Fruit fly (Drosophila melanogaster) whole organism, embryonic: ENCODE measurements around the gene CG7556.

Experiments
- CG10321 ChIP-seq: fragments of 200-800 bp; sonication (Bioruptor generic); IDR thresholded peaks from 2 replicates; pipeline ENCODE4 v1.3.6; 2022; ENCODE audit warnings: missing biosample characterization, missing genetic modification characterization
- CG12071 ChIP-seq: fragments of 200-800 bp; sonication (Bioruptor generic); optimal IDR thresholded peaks from 3 replicates; lab custom pipeline; 2018; ENCODE audit warnings: missing biosample characterization, mild to moderate bottlenecking, missing genetic modification characterization
- CG15479 ChIP-seq: fragments of 200-800 bp; sonication (Bioruptor generic); optimal IDR thresholded peaks from 3 replicates; lab custom pipeline; 2019; ENCODE audit warnings: missing biosample characterization, mild to moderate bottlenecking, missing genetic modification characterization, moderate library complexity
- CG1832 ChIP-seq: fragments of 200-800 bp; sonication (Bioruptor generic); optimal IDR thresholded peaks from 2 replicates; lab custom pipeline; 2017; ENCODE audit warnings: missing biosample characterization, mild to moderate bottlenecking, missing genetic modification characterization, inconsistent platforms
- CG2120 ChIP-seq: fragments of 200-800 bp; sonication (Bioruptor generic); optimal IDR thresholded peaks from 3 replicates; lab custom pipeline; 2016; ENCODE audit warnings: missing biosample characterization, missing genetic modification characterization
- CG30020 ChIP-seq: fragments of 200-800 bp; optimal IDR thresholded peaks from 2 replicates; lab custom pipeline; 2019; ENCODE audit warnings: missing biosample characterization, mild to moderate bottlenecking, missing genetic modification characterization, moderate library complexity
- CG31224 ChIP-seq: fragments of 200-800 bp; sonication (Bioruptor generic); IDR thresholded peaks from 2 replicates; pipeline ENCODE4 v1.3.6; 2022; ENCODE audit warnings: missing biosample characterization, missing genetic modification characterization
- CG3163 ChIP-seq: fragments of 200-800 bp; sonication (Bioruptor generic); optimal IDR thresholded peaks from 3 replicates; lab custom pipeline; 2016; ENCODE audit warnings: missing biosample characterization, missing genetic modification characterization
- CG3847 ChIP-seq: fragments of 200-800 bp; sonication (Bioruptor generic); IDR thresholded peaks from 2 replicates; pipeline ENCODE4 v1.3.6; 2022; ENCODE audit warnings: missing biosample characterization, missing genetic modification characterization
- CG4424 ChIP-seq: fragments of 200-800 bp; sonication (Bioruptor generic); optimal IDR thresholded peaks from 3 replicates; lab custom pipeline; 2016; ENCODE audit warnings: missing biosample characterization, missing genetic modification characterization
- CG9797 ChIP-seq: fragments of 200-800 bp; sonication (Bioruptor generic); optimal IDR thresholded peaks from 3 replicates; lab custom pipeline; 2018; ENCODE audit warnings: missing biosample characterization, mild to moderate bottlenecking, missing genetic modification characterization
- D19A ChIP-seq: fragments of 200-800 bp; optimal IDR thresholded peaks from 3 replicates; lab custom pipeline; 2019; ENCODE audit warnings: missing biosample characterization, mild to moderate bottlenecking, missing genetic modification characterization, moderate library complexity
- Dp ChIP-seq: fragments of 200-800 bp; sonication (Bioruptor generic); optimal IDR thresholded peaks from 2 replicates; lab custom pipeline; 2018; ENCODE audit warnings: missing biosample characterization, mild to moderate bottlenecking, missing genetic modification characterization, moderate library complexity
- Drgx ChIP-seq: fragments of 200-800 bp; sonication (Bioruptor generic); IDR thresholded peaks from 2 replicates; pipeline ENCODE4 v1.3.6; 2022; ENCODE audit warnings: missing biosample characterization, missing genetic modification characterization
- Ets65A ChIP-seq: fragments of 200-800 bp; sonication (Bioruptor generic); peaks from one replicate; lab custom pipeline; 2016; ENCODE audit warnings: missing biosample characterization, missing genetic modification characterization
- Med ChIP-seq: fragments of 200-800 bp; sonication (Bioruptor generic); peaks from one replicate; lab custom pipeline; 2016; ENCODE audit warnings: missing biosample characterization, missing genetic modification characterization, mild to moderate bottlenecking, inconsistent platforms, moderate library complexity
- Myb ChIP-seq: fragments of 200-800 bp; sonication (Bioruptor generic); optimal IDR thresholded peaks from 2 replicates; lab custom pipeline; 2016; ENCODE audit warnings: missing biosample characterization, missing genetic modification characterization
- Pdp1 ChIP-seq, 2 experiments: fragments of 200-800 bp; sonication (Bioruptor generic); optimal IDR thresholded peaks; 3 replicates each; lab custom pipeline; 2016; ENCODE audit warnings: missing biosample characterization in 2 of 2, missing genetic modification characterization in 2 of 2, mild to moderate bottlenecking in 1 of 2, moderate library complexity in 1 of 2
- Tbp ChIP-seq: fragments of >200 bp; optimal IDR thresholded peaks from 2 replicates; lab custom pipeline; 2018; ENCODE audit warnings: missing biosample characterization, missing genetic modification characterization
- Usf ChIP-seq: fragments of 200-800 bp; sonication (Bioruptor generic); optimal IDR thresholded peaks from 2 replicates; lab custom pipeline; 2017; ENCODE audit warnings: missing genotype, missing biosample characterization, missing genetic modification characterization
- Xbp1 ChIP-seq: fragments of 200-800 bp; sonication (Bioruptor generic); optimal IDR thresholded peaks from 3 replicates; lab custom pipeline; 2016; ENCODE audit warnings: missing biosample characterization, mild to moderate bottlenecking, missing genetic modification characterization
- cas ChIP-seq: fragments of 200-800 bp; sonication (Bioruptor generic); IDR thresholded peaks from 2 replicates; pipeline ENCODE4 v1.3.6; 2022; ENCODE audit warnings: missing biosample characterization, missing genetic modification characterization
- chinmo ChIP-seq: fragments of 200-800 bp; sonication (Bioruptor generic); IDR thresholded peaks from 4 replicates; pipeline ENCODE4 v1.3.6; 2022; ENCODE audit warnings: missing biosample characterization, missing genetic modification characterization; ENCODE audit not compliant: partially characterized antibody
- chm ChIP-seq: fragments of 200-800 bp; sonication (Bioruptor generic); IDR thresholded peaks from 2 replicates; pipeline ENCODE4 v1.3.6; 2022; ENCODE audit warnings: missing biosample characterization, missing genetic modification characterization
- exex ChIP-seq: fragments of 200-800 bp; sonication (Bioruptor generic); optimal IDR thresholded peaks from 4 replicates; lab custom pipeline; 2018; ENCODE audit warnings: missing biosample characterization, mild to moderate bottlenecking, missing genetic modification characterization, moderate library complexity
- eyg ChIP-seq: fragments of 200-800 bp; sonication (Bioruptor generic); optimal IDR thresholded peaks from 3 replicates; lab custom pipeline; 2016; ENCODE audit warnings: missing biosample characterization, missing genetic modification characterization
- lab ChIP-seq: fragments of 200-800 bp; sonication (Bioruptor generic); optimal IDR thresholded peaks from 3 replicates; lab custom pipeline; 2017; ENCODE audit warnings: missing biosample characterization, missing genetic modification characterization, mild to moderate bottlenecking, moderate library complexity, missing genetic modification reagents
- mirr ChIP-seq: fragments of 200-800 bp; sonication (Bioruptor generic); optimal IDR thresholded peaks from 3 replicates; lab custom pipeline; 2018; ENCODE audit warnings: missing biosample characterization, mild to moderate bottlenecking, missing genetic modification characterization
- org-1 ChIP-seq: fragments of 200-800 bp; sonication (Bioruptor generic); optimal IDR thresholded peaks from 2 replicates; lab custom pipeline; 2017; ENCODE audit warnings: missing biosample characterization, missing genetic modification characterization
- pan ChIP-seq, 4 experiments: fragments of >200 bp in 3 of 4; fragments of 200-800 bp in 1 of 4; sonication (Bioruptor generic) in 1 of 4; optimal IDR thresholded peaks in 3 of 4; IDR thresholded peaks in 1 of 4; 2 replicates each; pipeline versions ENCODE4 v1.3.6 to Lab custom; 2017 to 2022; ENCODE audit warnings: missing biosample characterization in 2 of 4, missing genetic modification characterization in 2 of 4, mixed read lengths in 1 of 4
- pb ChIP-seq: fragments of 200-800 bp; sonication (Bioruptor generic); optimal IDR thresholded peaks from 3 replicates; lab custom pipeline; 2016; ENCODE audit warnings: missing biosample characterization, missing genetic modification characterization
- pfk ChIP-seq: fragments of 200-800 bp; sonication (Bioruptor generic); optimal IDR thresholded peaks from 2 replicates; lab custom pipeline; 2018; ENCODE audit warnings: missing biosample characterization, mild to moderate bottlenecking, missing genetic modification characterization, moderate library complexity
- pho ChIP-seq: fragments of 200-800 bp; sonication (Bioruptor generic); optimal IDR thresholded peaks from 2 replicates; lab custom pipeline; 2016; ENCODE audit warnings: missing biosample characterization, missing genetic modification characterization
- prd ChIP-seq, 3 experiments: fragments of >200 bp in 2 of 3; fragments of 200-800 bp in 1 of 3; sonication (Bioruptor generic) in 1 of 3; optimal IDR thresholded peaks in 2 of 3; IDR thresholded peaks in 1 of 3; 2 replicates in 2 of 3; 3 replicates in 1 of 3; pipeline versions ENCODE4 v1.3.6 to Lab custom; 2017 to 2022; ENCODE audit warnings: missing biosample characterization in 1 of 3, missing genetic modification characterization in 1 of 3
- sd ChIP-seq: fragments of 200-800 bp; sonication (Bioruptor generic); optimal IDR thresholded peaks from 3 replicates; lab custom pipeline; 2018; ENCODE audit warnings: missing biosample characterization, mild to moderate bottlenecking, missing genetic modification characterization, moderate library complexity
- sens ChIP-seq: fragments of 200-800 bp; sonication (Bioruptor generic); peaks from one replicate; lab custom pipeline; 2016; ENCODE audit warnings: missing biosample characterization, missing genetic modification characterization
- shn ChIP-seq: fragments of 200-800 bp; sonication (Bioruptor generic); optimal IDR thresholded peaks from 3 replicates; lab custom pipeline; 2016; ENCODE audit warnings: missing biosample characterization, missing genetic modification characterization
- slbo ChIP-seq: fragments of 200-800 bp; sonication (Bioruptor generic); IDR thresholded peaks from 2 replicates; pipeline ENCODE4 v1.3.6; 2022; ENCODE audit warnings: missing biosample characterization, missing genetic modification characterization
- slp2 ChIP-seq: fragments of 200-800 bp; sonication (Bioruptor generic); optimal IDR thresholded peaks from 2 replicates; lab custom pipeline; 2016; ENCODE audit warnings: missing biosample characterization, missing genetic modification characterization
- sqz ChIP-seq: fragments of 200-800 bp; sonication (Bioruptor generic); optimal IDR thresholded peaks from 3 replicates; lab custom pipeline; 2018; ENCODE audit warnings: missing biosample characterization, mild to moderate bottlenecking, missing genetic modification characterization
- sr ChIP-seq: fragments of 200-800 bp; sonication (Bioruptor generic); IDR thresholded peaks from 3 replicates; pipeline ENCODE4 v1.3.6; 2022; ENCODE audit warnings: missing biosample characterization, missing genetic modification characterization
- wek ChIP-seq: fragments of 200-800 bp; sonication (Bioruptor generic); optimal IDR thresholded peaks from 3 replicates; lab custom pipeline; 2018; ENCODE audit warnings: missing biosample characterization, mild to moderate bottlenecking, missing genetic modification characterization, moderate library complexity
- z ChIP-seq: fragments of 200-800 bp; sonication (Bioruptor generic); IDR thresholded peaks from 3 replicates; pipeline ENCODE4 v1.3.6; 2022; ENCODE audit warnings: missing biosample characterization, missing genetic modification characterization
- zfh1 ChIP-seq: fragments of 200-800 bp; sonication (Bioruptor generic); IDR thresholded peaks from 3 replicates; pipeline ENCODE4 v1.3.6; 2022; ENCODE audit warnings: missing biosample characterization, missing genetic modification characterization

CG7556 gene

DNA sequence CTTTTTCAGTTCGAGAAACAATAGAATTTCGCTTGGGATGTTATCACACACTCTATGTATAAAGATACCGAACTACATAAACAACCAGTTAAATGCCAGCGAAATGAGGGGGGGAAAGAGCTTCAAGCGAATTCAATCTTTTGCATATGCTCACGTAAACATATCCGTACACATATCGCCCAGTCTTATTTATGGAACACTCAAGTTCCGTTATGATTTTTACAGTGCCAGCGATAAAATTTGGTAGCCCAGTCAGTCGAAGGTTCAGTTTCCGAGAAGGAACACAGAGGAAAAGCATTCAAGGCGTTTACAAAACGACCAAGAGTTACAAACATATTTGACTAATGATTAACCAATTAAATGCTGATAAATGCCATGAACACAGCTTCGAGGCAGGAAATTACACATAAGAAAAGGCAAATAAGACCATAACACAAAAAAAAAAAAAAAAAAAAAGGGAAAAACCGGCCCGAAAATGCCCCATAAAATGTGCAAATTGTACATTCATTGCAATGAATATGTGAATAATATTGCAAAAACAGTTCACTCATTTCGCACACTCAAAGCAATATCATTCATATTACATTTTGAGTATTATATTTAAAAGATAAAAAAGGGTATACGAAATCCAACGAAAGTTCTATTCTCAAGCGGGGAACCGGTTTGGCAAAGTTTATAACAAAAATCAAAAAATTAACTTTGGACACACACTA lies 30.7 kb downstream of the CG7556 start:
- TF ChIP-seq CG2120 (GFP tag; lab: Kevin White, UChicago) (peak; percentile 48), CG3163 (GFP tag; lab: Kevin White, UChicago) (no peak), slbo (GFP tag; lab: Robert Waterston, UW) (0 out of 2 replicates have a peak, but pooled peaks have one; percentile 5), cas (no peak), chm (no peak), org-1 (GFP tag; lab: Kevin White, UChicago) (no peak), CG9797 (no peak), Ets65A (peak; percentile 40), pfk (GFP tag; lab: Kevin White, UChicago) (no peak), Med (peak; percentile 28), chinmo (GFP tag; lab: Robert Waterston, UW) (no peak), D19A (tag; lab: Kevin White, UChicago) (peak; percentile 26), sens (GFP tag; lab: Kevin White, UChicago) (peak; percentile 52)

DNA sequence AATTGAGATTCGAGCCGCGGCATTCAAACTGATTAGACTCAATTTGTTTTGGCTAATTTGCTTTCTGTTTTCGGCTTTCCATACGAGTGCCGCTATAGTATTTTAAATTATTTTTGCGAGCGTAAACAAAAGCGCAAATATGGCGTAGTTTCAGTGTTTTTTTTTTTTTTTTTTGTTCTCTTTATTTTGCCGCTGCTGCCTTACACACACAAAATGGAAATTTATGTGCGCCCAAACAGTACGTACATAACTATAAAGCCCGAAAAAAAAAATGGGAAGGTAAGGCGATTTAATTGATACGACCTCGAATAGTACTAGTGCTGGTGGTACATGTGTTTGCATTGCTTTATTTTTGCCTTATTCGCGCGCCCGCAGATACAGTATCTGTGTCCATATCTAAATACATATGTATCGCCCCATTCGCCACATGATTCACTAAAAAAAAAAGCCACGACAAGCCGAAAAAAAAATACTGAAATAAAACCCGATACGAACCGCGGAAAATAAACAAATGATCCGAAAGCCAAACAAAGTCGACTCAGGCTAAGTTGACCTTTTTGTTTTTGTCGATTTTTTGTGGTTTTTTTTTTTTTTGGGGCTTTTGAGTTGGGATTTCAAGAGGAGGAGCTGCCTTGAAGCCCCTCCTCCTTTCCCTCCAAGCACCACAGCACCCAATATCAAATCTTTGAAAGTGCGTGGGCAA lies 31.5 kb downstream of the CG7556 start:
- TF ChIP-seq Usf = no peak
- TF ChIP-seq Med = peak; percentile 7
- TF ChIP-seq Drgx = 0 out of 2 replicates have a peak, but pooled peaks have one; percentile 23
- peak; percentile 53; the same call in 1 of the 3 replicates for TF ChIP-seq sr (GFP tag; lab: Robert Waterston, UW)
- 0 out of 4 replicates have a peak, but pooled peaks have one; percentile 38 for TF ChIP-seq chinmo (GFP tag; lab: Robert Waterston, UW)
- peak; percentile 67 for TF ChIP-seq sqz (GFP tag; lab: Kevin White, UChicago)
- no peak for TF ChIP-seq Xbp1 (GFP tag; lab: Kevin White, UChicago)
- TF ChIP-seq sens (GFP tag; lab: Kevin White, UChicago) = peak; percentile 43
- peak; percentile 29 for TF ChIP-seq mirr (GFP tag; lab: Kevin White, UChicago)
- peak; percentile 28 for TF ChIP-seq sd (tag; lab: Kevin White, UChicago)
- TF ChIP-seq z (GFP tag; lab: Robert Waterston, UW) = 0 out of 3 replicates have a peak, but pooled peaks have one; percentile 37
- no peak for TF ChIP-seq Myb
- TF ChIP-seq CG31224 (GFP tag; lab: Robert Waterston, UW) = peak; percentile 82
- peak; percentile 43 for TF ChIP-seq exex

DNA sequence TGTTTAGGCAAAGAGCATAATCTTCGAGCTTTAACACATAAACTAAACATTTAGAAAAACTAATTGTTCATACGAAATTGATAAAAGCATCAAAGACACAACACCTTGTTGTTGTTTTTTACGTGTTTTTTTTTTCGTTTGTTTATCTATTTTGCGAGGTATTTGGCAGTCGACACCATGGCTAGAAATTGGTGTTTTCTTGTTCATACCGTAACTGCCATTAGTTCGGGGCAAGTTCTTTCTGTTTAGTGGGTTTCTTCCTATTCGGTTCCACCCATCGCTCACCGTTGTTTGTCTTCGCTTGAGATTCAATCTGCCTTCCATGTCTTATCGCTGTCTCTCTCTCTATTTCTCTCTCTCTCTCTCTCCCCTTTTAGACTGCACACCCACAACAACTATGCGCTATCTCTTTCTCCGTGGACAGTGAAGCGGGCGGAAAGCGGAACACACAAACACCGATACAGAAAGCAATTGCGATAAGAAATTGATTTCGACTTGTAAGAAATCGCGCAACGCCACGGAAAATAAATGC lies 33.1 kb downstream of the CG7556 start:
- TF ChIP-seq CG30020 = no peak
- no peak for TF ChIP-seq eyg (GFP tag; lab: Kevin White, UChicago)
- TF ChIP-seq CG15479 (GFP tag; lab: Kevin White, UChicago) = peak; percentile 69
- TF ChIP-seq wek (GFP tag; lab: Kevin White, UChicago) = no peak
- no peak for TF ChIP-seq zfh1 (GFP tag; lab: Robert Waterston, UW)
- peak; percentile 12 to 60 for TF ChIP-seq Pdp1 (GFP tag; optimal IDR thresholded peaks at IDR 0.05; lab: Kevin White, UChicago)
- peak; percentile 19 for TF ChIP-seq pho
- no peak for TF ChIP-seq slp2
- TF ChIP-seq slbo (GFP tag; lab: Robert Waterston, UW) = peak; percentile 47
- TF ChIP-seq lab = peak; percentile 25
- TF ChIP-seq prd (optimal IDR thresholded peaks at IDR 0.05; lab: Kevin White, UChicago) = no peak
- peak; percentile 24; the same call in 1 of the 3 replicates for TF ChIP-seq prd (GFP tag; IDR thresholded peaks at IDR 0.05; lab: Robert Waterston, UW)
- TF ChIP-seq CG10321 (GFP tag; lab: Robert Waterston, UW) = peak; percentile 72
- TF ChIP-seq shn (GFP tag; lab: Kevin White, UChicago) = peak; percentile 28
- TF ChIP-seq Dp = no peak
- no peak for TF ChIP-seq CG12071 (GFP tag; lab: Kevin White, UChicago)
- TF ChIP-seq Tbp (GFP tag; lab: Kevin White, UChicago) = no peak
- peak; percentile 62 for TF ChIP-seq CG1832 (GFP tag; lab: Kevin White, UChicago)
- peak; percentile 62 for TF ChIP-seq pb
- TF ChIP-seq CG3847 (GFP tag; lab: Robert Waterston, UW) = peak; percentile 14; the same call in 1 of the 2 replicates
- TF ChIP-seq CG4424 (GFP tag; lab: Kevin White, UChicago) = peak; percentile 11
- TF ChIP-seq exex = peak; percentile 56
- no peak for TF ChIP-seq pan (optimal IDR thresholded peaks at IDR 0.05; lab: Kevin White, UChicago)
- TF ChIP-seq pan (GFP tag; optimal IDR thresholded peaks at IDR 0.05 in 1 of 2, IDR thresholded peaks at IDR 0.05 in 1 of 2) = peak in 1 of 2 experiments; percentile 5
